Fruit fly (Drosophila melanogaster) whole organism, embryonic: Measurements from ENCODE around the gene Gr33a.

Source experiments
- Atf-2 ChIP-seq: fragments of 200-800 bp; sonication (Bioruptor generic); optimal IDR thresholded peaks from 2 replicates; lab custom pipeline; 2016; ENCODE audit warnings: missing biosample characterization, missing genetic modification characterization
- CG11560 ChIP-seq: fragments of 200-800 bp; sonication (Bioruptor generic); IDR thresholded peaks from 3 replicates; pipeline ENCODE4 v1.3.6; 2022; ENCODE audit warnings: missing biosample characterization, missing genetic modification characterization
- CG12219 ChIP-seq: fragments of 200-800 bp; sonication (Bioruptor generic); optimal IDR thresholded peaks from 3 replicates; lab custom pipeline; 2018; ENCODE audit warnings: missing biosample characterization, mild to moderate bottlenecking, missing genetic modification characterization
- CG12659 ChIP-seq: fragments of 200-800 bp; sonication (Bioruptor generic); optimal IDR thresholded peaks from 3 replicates; lab custom pipeline; 2017; ENCODE audit warnings: mild to moderate bottlenecking, missing biosample characterization, missing genetic modification reagents, missing genetic modification characterization
- CG14965 ChIP-seq: fragments of 200-800 bp; sonication (Bioruptor generic); optimal IDR thresholded peaks from 2 replicates; lab custom pipeline; 2016; ENCODE audit warnings: missing biosample characterization, missing genetic modification characterization, borderline replicate concordance
- CG15269 ChIP-seq: fragments of 200-800 bp; sonication (Bioruptor generic); optimal IDR thresholded peaks from 2 replicates; lab custom pipeline; 2018; ENCODE audit warnings: missing biosample characterization, mild to moderate bottlenecking, missing genetic modification characterization, moderate library complexity
- CG15479 ChIP-seq: fragments of 200-800 bp; sonication (Bioruptor generic); optimal IDR thresholded peaks from 3 replicates; lab custom pipeline; 2019; ENCODE audit warnings: missing biosample characterization, mild to moderate bottlenecking, missing genetic modification characterization, moderate library complexity
- CG16779 ChIP-seq: fragments of 200-800 bp; sonication (Bioruptor generic); IDR thresholded peaks from 2 replicates; pipeline ENCODE4 v1.3.6; 2022; ENCODE audit warnings: missing biosample characterization, missing genetic modification characterization
- CG17361 ChIP-seq: fragments of 200-800 bp; sonication (Bioruptor generic); IDR thresholded peaks from 3 replicates; pipeline ENCODE4 v1.3.6; 2022; ENCODE audit warnings: missing biosample characterization, missing genetic modification characterization
- CG17829 ChIP-seq: fragments of 200-800 bp; optimal IDR thresholded peaks from 2 replicates; lab custom pipeline; 2019; ENCODE audit warnings: missing biosample characterization, mild to moderate bottlenecking, missing genetic modification characterization, moderate library complexity
- CG1792 ChIP-seq: fragments of 200-800 bp; sonication (Bioruptor generic); optimal IDR thresholded peaks from 2 replicates; lab custom pipeline; 2016; ENCODE audit warnings: missing biosample characterization, missing genetic modification characterization
- CG18262 ChIP-seq: fragments of 200-800 bp; optimal IDR thresholded peaks from 3 replicates; lab custom pipeline; 2019; ENCODE audit warnings: missing biosample characterization, mild to moderate bottlenecking, missing genetic modification characterization, moderate library complexity
- CG2678 ChIP-seq: fragments of 200-800 bp; sonication (Bioruptor generic); optimal IDR thresholded peaks from 3 replicates; lab custom pipeline; 2019; ENCODE audit warnings: missing biosample characterization, mild to moderate bottlenecking, missing genetic modification characterization, moderate library complexity
- CG2875 ChIP-seq: fragments of 200-800 bp; sonication (Bioruptor generic); optimal IDR thresholded peaks from 2 replicates; lab custom pipeline; 2017; ENCODE audit warnings: missing biosample characterization, mild to moderate bottlenecking, missing genetic modification characterization, missing genetic modification reagents
- CG3838 ChIP-seq: fragments of 200-800 bp; sonication (Bioruptor generic); optimal IDR thresholded peaks from 3 replicates; lab custom pipeline; 2016; ENCODE audit warnings: missing biosample characterization, missing genetic modification characterization
- CG4328 ChIP-seq: fragments of 200-800 bp; sonication (Bioruptor generic); optimal IDR thresholded peaks from 3 replicates; lab custom pipeline; 2017; ENCODE audit warnings: missing biosample characterization, missing genetic modification reagents, missing genetic modification characterization
- CG4424 ChIP-seq: fragments of 200-800 bp; sonication (Bioruptor generic); optimal IDR thresholded peaks from 3 replicates; lab custom pipeline; 2016; ENCODE audit warnings: missing biosample characterization, missing genetic modification characterization
- CG4617 ChIP-seq: fragments of 200-800 bp; sonication (Bioruptor generic); optimal IDR thresholded peaks from 3 replicates; lab custom pipeline; 2016; ENCODE audit warnings: missing biosample characterization, missing genetic modification characterization, borderline replicate concordance
- CG5245 ChIP-seq: fragments of 200-800 bp; sonication (Bioruptor generic); optimal IDR thresholded peaks from 3 replicates; lab custom pipeline; 2016; ENCODE audit warnings: missing biosample characterization, missing genetic modification characterization
- CG6791 ChIP-seq: fragments of 200-800 bp; sonication (Bioruptor generic); IDR thresholded peaks from 3 replicates; pipeline ENCODE4 v1.3.6; 2022; ENCODE audit warnings: missing biosample characterization, missing genetic modification characterization; ENCODE audit not compliant: partially characterized antibody
- CG6854 ChIP-seq: fragments of 200-800 bp; sonication (Bioruptor generic); optimal IDR thresholded peaks from 3 replicates; lab custom pipeline; 2017; ENCODE audit warnings: missing biosample characterization, mild to moderate bottlenecking, missing genetic modification characterization
- CG7372 ChIP-seq: fragments of 200-800 bp; sonication (Bioruptor generic); IDR thresholded peaks from 2 replicates; pipeline ENCODE4 v1.3.6; 2022; ENCODE audit warnings: missing biosample characterization, missing genetic modification characterization
- CG7745 ChIP-seq: fragments of 200-800 bp; sonication (Bioruptor generic); optimal IDR thresholded peaks from 2 replicates; lab custom pipeline; 2018; ENCODE audit warnings: missing biosample characterization, mild to moderate bottlenecking, missing genetic modification characterization, moderate library complexity
- CG7839 ChIP-seq: fragments of 200-800 bp; sonication (Bioruptor generic); optimal IDR thresholded peaks from 3 replicates; lab custom pipeline; 2018; ENCODE audit warnings: missing biosample characterization, mild to moderate bottlenecking, missing genetic modification characterization, moderate library complexity
- CG8359 ChIP-seq: fragments of 200-800 bp; sonication (Bioruptor generic); optimal IDR thresholded peaks from 2 replicates; lab custom pipeline; 2017; ENCODE audit warnings: missing biosample characterization, mild to moderate bottlenecking, missing genetic modification characterization, borderline replicate concordance
- CoRest ChIP-seq: fragments of 200-800 bp; sonication (Bioruptor generic); optimal IDR thresholded peaks from 3 replicates; lab custom pipeline; 2018; ENCODE audit warnings: missing biosample characterization, mild to moderate bottlenecking, missing genetic modification characterization, moderate library complexity
- Gug ChIP-seq: fragments of 200-800 bp; sonication (Bioruptor generic); IDR thresholded peaks from 4 replicates; pipeline ENCODE4 v1.3.6; 2022; ENCODE audit warnings: missing biosample characterization, missing genetic modification characterization
- Hr78 ChIP-seq, 2 experiments: fragments of 200-800 bp in 1 of 2; fragments of >200 bp in 1 of 2; sonication (Bioruptor generic) in 1 of 2; optimal IDR thresholded peaks; 2 replicates each; lab custom pipeline; 2017 to 2019; ENCODE audit warnings: missing biosample characterization in 2 of 2, missing genetic modification characterization in 2 of 2, mild to moderate bottlenecking in 1 of 2, moderate library complexity in 1 of 2
- Lim3 ChIP-seq: fragments of 200-800 bp; sonication (Bioruptor generic); IDR thresholded peaks from 2 replicates; pipeline ENCODE4 v1.3.6; 2022; ENCODE audit warnings: missing biosample characterization, missing genetic modification characterization
- MESR4 ChIP-seq: fragments of 200-800 bp; sonication (Bioruptor generic); optimal IDR thresholded peaks from 2 replicates; lab custom pipeline; 2018; ENCODE audit warnings: missing biosample characterization, mild to moderate bottlenecking, missing genetic modification characterization, moderate library complexity
- NC2β ChIP-seq: fragments of 200-800 bp; sonication (Bioruptor generic); optimal IDR thresholded peaks from 2 replicates; lab custom pipeline; 2016; ENCODE audit warnings: missing biosample characterization, missing genetic modification characterization
- Rfx ChIP-seq: fragments of 200-800 bp; sonication (Bioruptor generic); IDR thresholded peaks from 2 replicates; pipeline ENCODE4 v1.3.6; 2022; ENCODE audit warnings: missing biosample characterization, missing genetic modification characterization
- Rx ChIP-seq: fragments of 200-800 bp; sonication (Bioruptor generic); IDR thresholded peaks from 2 replicates; pipeline ENCODE4 v1.3.6; 2022; ENCODE audit warnings: missing biosample characterization, missing genetic modification characterization
- bowl ChIP-seq: fragments of 200-800 bp; sonication (Bioruptor generic); IDR thresholded peaks from 2 replicates; pipeline ENCODE4 v1.3.6; 2022; ENCODE audit warnings: missing biosample characterization, missing genetic modification characterization
- cas ChIP-seq: fragments of 200-800 bp; sonication (Bioruptor generic); IDR thresholded peaks from 2 replicates; pipeline ENCODE4 v1.3.6; 2022; ENCODE audit warnings: missing biosample characterization, missing genetic modification characterization
- corto ChIP-seq: fragments of 200-800 bp; sonication (Bioruptor generic); optimal IDR thresholded peaks from 2 replicates; lab custom pipeline; 2016; ENCODE audit warnings: missing biosample characterization, mild to moderate bottlenecking, missing genetic modification characterization, moderate library complexity
- dati ChIP-seq: fragments of 200-800 bp; sonication (Bioruptor generic); IDR thresholded peaks from 2 replicates; pipeline ENCODE4 v1.3.6; 2022; ENCODE audit warnings: missing biosample characterization, missing genetic modification characterization
- ems ChIP-seq: fragments of 200-800 bp; sonication (Bioruptor generic); optimal IDR thresholded peaks from 3 replicates; lab custom pipeline; 2016; ENCODE audit warnings: missing biosample characterization, missing genetic modification characterization
- esg ChIP-seq: fragments of 200-800 bp; sonication (Bioruptor generic); conservative IDR thresholded peaks from 2 replicates; pipeline ENCODE4 v1.3.6; 2022; ENCODE audit warnings: missing biosample characterization, missing genetic modification characterization
- gce ChIP-seq: fragments of 200-800 bp; sonication (Bioruptor generic); IDR thresholded peaks from 3 replicates; pipeline ENCODE4 v1.3.6; 2022; ENCODE audit warnings: missing biosample characterization, missing genetic modification characterization
- insv ChIP-seq, 2 experiments: fragments of 200-800 bp; sonication (Bioruptor generic); optimal IDR thresholded peaks; 3 replicates each; lab custom pipeline; 2016 to 2018; ENCODE audit warnings: missing biosample characterization in 2 of 2, missing genetic modification characterization in 2 of 2
- knrl ChIP-seq: fragments of 200-800 bp; sonication (Bioruptor generic); IDR thresholded peaks from 3 replicates; pipeline ENCODE4 v1.3.6; 2022; ENCODE audit warnings: missing biosample characterization, missing genetic modification characterization; ENCODE audit not compliant: partially characterized antibody
- onecut ChIP-seq: fragments of 200-800 bp; sonication (Bioruptor generic); IDR thresholded peaks from 2 replicates; pipeline ENCODE4 v1.3.6; 2022; ENCODE audit warnings: missing biosample characterization, missing genetic modification characterization
- prd ChIP-seq, 3 experiments: fragments of >200 bp in 2 of 3; fragments of 200-800 bp in 1 of 3; sonication (Bioruptor generic) in 1 of 3; optimal IDR thresholded peaks in 2 of 3; IDR thresholded peaks in 1 of 3; 2 replicates in 2 of 3; 3 replicates in 1 of 3; pipeline versions ENCODE4 v1.3.6 to Lab custom; 2017 to 2022; ENCODE audit warnings: missing biosample characterization in 1 of 3, missing genetic modification characterization in 1 of 3
- sc ChIP-seq, 3 experiments: fragments of >200 bp in 2 of 3; fragments of 200-800 bp in 1 of 3; sonication (Bioruptor generic) in 1 of 3; optimal IDR thresholded peaks; 2 replicates in 2 of 3; 3 replicates in 1 of 3; lab custom pipeline; 2017; ENCODE audit warnings: mild to moderate bottlenecking in 1 of 3, missing biosample characterization in 1 of 3, missing genetic modification characterization in 1 of 3, missing genetic modification reagents in 1 of 3
- schlank ChIP-seq: fragments of 200-800 bp; sonication (Bioruptor generic); optimal IDR thresholded peaks from 2 replicates; lab custom pipeline; 2018; ENCODE audit warnings: missing biosample characterization, mild to moderate bottlenecking, missing genetic modification characterization
- so ChIP-seq: fragments of 200-800 bp; sonication (Bioruptor generic); IDR thresholded peaks from 3 replicates; pipeline ENCODE4 v1.3.6; 2022; ENCODE audit warnings: missing biosample characterization, missing genetic modification characterization
- wek ChIP-seq: fragments of 200-800 bp; sonication (Bioruptor generic); optimal IDR thresholded peaks from 3 replicates; lab custom pipeline; 2018; ENCODE audit warnings: missing biosample characterization, mild to moderate bottlenecking, missing genetic modification characterization, moderate library complexity
- z ChIP-seq: fragments of 200-800 bp; sonication (Bioruptor generic); IDR thresholded peaks from 3 replicates; pipeline ENCODE4 v1.3.6; 2022; ENCODE audit warnings: missing biosample characterization, missing genetic modification characterization

The Gr33a gene

DNA sequence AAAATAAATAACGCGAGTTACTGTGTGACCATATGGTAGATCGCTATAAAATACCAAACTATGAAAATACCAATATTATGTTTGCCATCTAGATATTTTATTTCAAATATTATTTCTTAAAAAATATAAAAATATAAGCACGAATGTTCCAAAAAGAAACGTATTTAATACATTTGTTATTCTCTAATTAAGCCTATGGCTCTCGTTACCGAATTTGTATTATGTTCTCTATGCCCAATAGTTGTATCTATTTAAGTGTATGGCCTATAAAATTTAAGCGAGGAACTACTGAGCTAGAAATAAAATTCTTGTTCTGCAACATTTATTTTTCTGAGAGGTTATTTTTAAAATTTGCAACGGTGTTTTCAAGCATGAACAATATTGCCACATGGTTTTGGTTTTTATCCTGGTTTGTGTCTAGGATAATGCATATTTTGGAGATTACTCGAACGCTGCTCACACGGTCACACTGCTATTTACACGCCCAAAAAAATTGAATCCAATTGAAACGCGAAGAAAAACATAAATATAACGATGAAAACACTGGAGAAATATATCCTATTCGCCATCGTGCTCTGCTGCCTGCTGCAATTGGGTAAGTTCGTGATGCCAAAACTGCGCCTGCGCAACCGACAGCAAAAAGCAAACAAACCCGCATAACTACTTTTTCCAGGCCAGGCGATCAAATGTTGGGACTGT lies 34.9 kb downstream of the Gr33a start, which contains the start of the genes CG6583 and crok (continued):
- TF ChIP-seq CG8359 (no peak), CG3838 (GFP tag; lab: Kevin White, UChicago) (no peak), CG1792 (GFP tag; lab: Kevin White, UChicago) (no peak), Gug (GFP tag; lab: Robert Waterston, UW) (no peak), CG2678 (tag; lab: Kevin White, UChicago) (no peak), CG15269 (no peak), Rx (GFP tag; lab: Robert Waterston, UW) (no peak), insv (GFP tag; optimal IDR thresholded peaks at IDR 0.05; lab: Kevin White, UChicago) (peak in 1 of 2 experiments; percentile 5), sc (optimal IDR thresholded peaks at IDR 0.05; lab: Kevin White, UChicago) (no peak), sc (GFP tag; optimal IDR thresholded peaks at IDR 0.05; lab: Kevin White, UChicago) (no peak), gce (GFP tag; lab: Robert Waterston, UW) (no peak), Rfx (no peak), CG18262 (tag; lab: Kevin White, UChicago) (no peak), CG4328 (GFP tag; lab: Kevin White, UChicago) (no peak), cas (GFP tag; lab: Robert Waterston, UW) (no peak), knrl (GFP tag; lab: Robert Waterston, UW) (no peak), so (GFP tag; lab: Robert Waterston, UW) (no peak), CG11560 (tag; lab: Robert Waterston, UW) (no peak), CG14965 (GFP tag; lab: Kevin White, UChicago) (no peak), CG12219 (GFP tag; lab: Kevin White, UChicago) (no peak), dati (GFP tag; lab: Robert Waterston, UW) (no peak), CG15479 (GFP tag; lab: Kevin White, UChicago) (no peak), Hr78 (GFP tag; optimal IDR thresholded peaks at IDR 0.05; lab: Kevin White, UChicago) (no peak), CG7372 (no peak), onecut (GFP tag; lab: Robert Waterston, UW) (no peak), esg (no peak), CG5245 (GFP tag; lab: Kevin White, UChicago) (no peak), CG7839 (no peak), CG2875 (GFP tag; lab: Kevin White, UChicago) (no peak), z (no peak), ems (GFP tag; lab: Kevin White, UChicago) (no peak), prd (optimal IDR thresholded peaks at IDR 0.05; lab: Kevin White, UChicago) (no peak), prd (GFP tag; IDR thresholded peaks at IDR 0.05; lab: Robert Waterston, UW) (no peak), bowl (GFP tag; lab: Robert Waterston, UW) (no peak), CG7745 (tag; lab: Kevin White, UChicago) (no peak), NC2β (GFP tag; lab: Kevin White, UChicago) (no peak), Lim3 (no peak), CG16779 (GFP tag; lab: Robert Waterston, UW) (no peak), corto (GFP tag; lab: Kevin White, UChicago) (no peak), CG4424 (GFP tag; lab: Kevin White, UChicago) (no peak), wek (GFP tag; lab: Kevin White, UChicago) (no peak), CG6791 (GFP tag; lab: Robert Waterston, UW) (no peak), Atf-2 (no peak), CoRest (tag; lab: Kevin White, UChicago) (peak; percentile 12), CG17361 (no peak; the same call in 2 of the 3 replicates), MESR4 (GFP tag; lab: Kevin White, UChicago) (peak; percentile 81), CG4617 (GFP tag; lab: Kevin White, UChicago) (peak; percentile 36), CG6854 (no peak), schlank (tag; lab: Kevin White, UChicago) (no peak), CG17829 (tag; lab: Kevin White, UChicago) (peak; percentile 21), CG12659 (GFP tag; lab: Kevin White, UChicago) (peak; percentile 34)
